Worm (Caenorhabditis elegans) whole organism, young adult: ENCODE measurements around the gene hecw-1.

ENCODE experiments used
- madf-6 ChIP-seq: fragments of 200-800 bp; sonication (Bioruptor generic); IDR thresholded peaks from 2 replicates; pipeline ENCODE4 v1.3.6; 2022; ENCODE audit warnings: missing genetic modification reagents, missing genetic modification characterization, missing compliant biosample characterization
- unc-62 ChIP-seq: fragments of 150-350 bp; optimal IDR thresholded peaks from 2 replicates; lab custom pipeline; 2014; ENCODE audit warnings: missing biosample characterization, missing genetic modification reagents, missing genetic modification characterization
- ztf-6 ChIP-seq: fragments of 200-800 bp; sonication (Bioruptor generic); IDR thresholded peaks from 2 replicates; pipeline ENCODE4 v1.3.6; 2022; ENCODE audit warnings: missing genetic modification reagents, missing genetic modification characterization, missing compliant biosample characterization

DNA sequence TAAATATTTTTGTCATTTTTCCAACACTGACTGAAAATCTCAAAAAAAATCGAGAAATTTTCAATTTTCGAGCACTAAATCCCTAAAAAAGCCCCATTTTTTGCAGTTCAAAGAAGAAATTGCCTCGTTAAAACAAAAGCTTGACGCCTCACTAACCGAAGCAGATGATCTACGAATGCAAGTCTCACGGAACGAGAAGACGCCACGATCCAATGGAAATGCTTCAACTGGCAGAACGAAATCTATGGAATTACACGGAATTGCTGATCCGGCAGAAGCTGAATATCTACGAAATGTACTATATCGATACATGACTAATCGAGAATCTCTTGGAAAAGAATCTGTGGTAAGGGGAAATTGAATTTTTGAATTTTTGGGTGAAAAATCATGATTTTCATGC, 34.2 kb upstream of the hecw-1 start:
- TF ChIP-seq madf-6 (GFP tag; lab: Robert Waterston, UW) (no peak), unc-62 (GFP tag; lab: Kevin White, UChicago) (no peak), ztf-6 (GFP tag; lab: Robert Waterston, UW) (no peak)
